Worm (Caenorhabditis elegans) whole organism, young adult: ENCODE measurements around the gene mpz-3.
A peak's percentile ranks its signal among the peaks of the same experiment; 100 is the strongest.

ENCODE experiments used
- B0035.1 ChIP-seq: sonication (generic microtip); optimal IDR thresholded peaks from 2 replicates; lab custom pipeline; 2016; ENCODE audit warnings: missing genetic modification characterization, mild to moderate bottlenecking, missing compliant biosample characterization, missing genotype, missing genetic modification reagents
- B0261.1 ChIP-seq: sonication (generic microtip); optimal IDR thresholded peaks from 2 replicates; lab custom pipeline; 2016; ENCODE audit warnings: mild to moderate bottlenecking, missing genetic modification characterization, moderate library complexity, missing compliant biosample characterization
- C06A6.2 ChIP-seq: fragments of 200-800 bp; sonication (Bioruptor generic); conservative IDR thresholded peaks from 2 replicates; pipeline ENCODE4 v1.3.6; 2022; ENCODE audit warnings: missing genetic modification characterization, missing compliant biosample characterization
- F10E7.11 ChIP-seq: sonication (generic microtip); optimal IDR thresholded peaks from 2 replicates; lab custom pipeline; 2017; ENCODE audit warnings: mild to moderate bottlenecking, missing genetic modification characterization, moderate library complexity, missing compliant biosample characterization
- F37B4.10 ChIP-seq: fragments of 200-800 bp; sonication (Bioruptor generic); IDR thresholded peaks from 2 replicates; pipeline ENCODE4 v1.3.6; 2022; ENCODE audit warnings: missing genetic modification characterization, missing compliant biosample characterization
- F52B5.7 ChIP-seq: sonication (generic microtip); optimal IDR thresholded peaks from 2 replicates; lab custom pipeline; 2016; ENCODE audit warnings: mild to moderate bottlenecking, missing genetic modification characterization, missing compliant biosample characterization
- F55B11.4 ChIP-seq: sonication (generic microtip); optimal IDR thresholded peaks from 2 replicates; lab custom pipeline; 2016; ENCODE audit warnings: missing compliant biosample characterization, missing genetic modification characterization, borderline replicate concordance; ENCODE audit not compliant: insufficient read depth
- Y53G8AR.9 ChIP-seq: fragments of 200-800 bp; sonication (Bioruptor generic); conservative IDR thresholded peaks from 2 replicates; pipeline ENCODE4 v1.3.6; 2022; ENCODE audit warnings: missing genetic modification reagents, missing genetic modification characterization, missing compliant biosample characterization
- Y79H2A.3 ChIP-seq: fragments of 200-800 bp; sonication (Bioruptor generic); conservative IDR thresholded peaks from 2 replicates; pipeline ENCODE4 v1.3.6; 2022; ENCODE audit warnings: missing genetic modification reagents, missing genetic modification characterization, missing compliant biosample characterization
- Y95B8A.8 ChIP-seq: fragments of 200-800 bp; sonication (Bioruptor generic); IDR thresholded peaks from 2 replicates; pipeline ENCODE4 v1.3.6; 2022; ENCODE audit warnings: missing genetic modification reagents, missing genetic modification characterization, missing compliant biosample characterization
- ZK185.1 ChIP-seq: sonication (generic microtip); optimal IDR thresholded peaks from 2 replicates; lab custom pipeline; 2016; ENCODE audit warnings: mild to moderate bottlenecking, missing genetic modification characterization, missing compliant biosample characterization; ENCODE audit not compliant: poor library complexity, severe bottlenecking
- ama-1 ChIP-seq, 3 experiments: fragments of 150-350 bp in 1 of 3; sonication (generic microtip) in 2 of 3; optimal IDR thresholded peaks; 2 replicates each; lab custom pipeline; 2014 to 2018; ENCODE audit warnings: missing biosample characterization in 2 of 3, missing genetic modification characterization in 2 of 3, missing genetic modification reagents in 2 of 3
- aptf-3 ChIP-seq: fragments of 200-800 bp; sonication (Bioruptor generic); IDR thresholded peaks from 2 replicates; pipeline ENCODE4 v1.3.6; 2022; ENCODE audit warnings: missing genetic modification characterization, missing compliant biosample characterization
- atf-7 ChIP-seq: sonication (generic microtip); optimal IDR thresholded peaks from 2 replicates; lab custom pipeline; 2017; ENCODE audit warnings: mild to moderate bottlenecking, missing genetic modification characterization, missing compliant biosample characterization
- athp-1 ChIP-seq: sonication (generic microtip); optimal IDR thresholded peaks from 2 replicates; lab custom pipeline; 2017; ENCODE audit warnings: mild to moderate bottlenecking, missing genetic modification characterization, missing compliant biosample characterization
- attf-3 ChIP-seq: fragments of 200-800 bp; sonication (Bioruptor generic); conservative IDR thresholded peaks from 2 replicates; pipeline ENCODE4 v1.3.6; 2022; ENCODE audit warnings: missing genetic modification reagents, missing genetic modification characterization, missing compliant biosample characterization
- attf-5 ChIP-seq: fragments of 200-800 bp; sonication (Bioruptor generic); optimal IDR thresholded peaks from 2 replicates; lab custom pipeline; 2018; ENCODE audit warnings: mild to moderate bottlenecking, missing genetic modification characterization, missing compliant biosample characterization
- bed-1 ChIP-seq: fragments of 200-800 bp; sonication (Bioruptor generic); IDR thresholded peaks from 2 replicates; pipeline ENCODE4 v1.3.6; 2022; ENCODE audit warnings: missing genetic modification reagents, missing genetic modification characterization, missing compliant biosample characterization
- cebp-1 ChIP-seq, 2 experiments: fragments of 200-800 bp in 1 of 2; sonication (Bioruptor generic) in 1 of 2; sonication (generic microtip) in 1 of 2; IDR thresholded peaks in 1 of 2; optimal IDR thresholded peaks in 1 of 2; 2 replicates each; pipeline versions ENCODE4 v1.3.6 to Lab custom; 2017 to 2022; ENCODE audit warnings: missing compliant biosample characterization in 2 of 2, missing genetic modification characterization in 2 of 2, mild to moderate bottlenecking in 1 of 2, missing genetic modification reagents in 1 of 2, moderate library complexity in 1 of 2
- cebp-2 ChIP-seq: fragments of 200-800 bp; sonication (Bioruptor generic); IDR thresholded peaks from 2 replicates; pipeline ENCODE4 v1.3.6; 2022; ENCODE audit warnings: missing genetic modification characterization, missing compliant biosample characterization
- ceh-58 ChIP-seq: fragments of 200-800 bp; sonication (Bioruptor generic); IDR thresholded peaks from 2 replicates; pipeline ENCODE4 v1.3.6; 2022; ENCODE audit warnings: missing genetic modification characterization, missing compliant biosample characterization
- die-1 ChIP-seq: sonication (generic microtip); optimal IDR thresholded peaks from 2 replicates; lab custom pipeline; 2016; ENCODE audit warnings: missing genotype, mild to moderate bottlenecking, missing genetic modification characterization, missing compliant biosample characterization
- dpff-1 ChIP-seq: sonication (generic microtip); optimal IDR thresholded peaks from 2 replicates; lab custom pipeline; 2017; ENCODE audit warnings: mild to moderate bottlenecking, missing genetic modification characterization, missing compliant biosample characterization
- efl-1 ChIP-seq: fragments of 150-350 bp; optimal IDR thresholded peaks from 2 replicates; lab custom pipeline; 2014; ENCODE audit warnings: missing biosample characterization, missing genetic modification reagents, missing genetic modification characterization
- egl-18 ChIP-seq: fragments of 200-800 bp; sonication (Bioruptor generic); IDR thresholded peaks from 2 replicates; pipeline ENCODE4 v1.3.6; 2022; ENCODE audit warnings: missing genetic modification reagents, missing genetic modification characterization, missing compliant biosample characterization
- egrh-3 ChIP-seq: fragments of 200-800 bp; sonication (Bioruptor generic); IDR thresholded peaks from 2 replicates; pipeline ENCODE4 v1.3.6; 2022; ENCODE audit warnings: missing genetic modification reagents, missing genetic modification characterization, missing compliant biosample characterization
- ekl-4 ChIP-seq: fragments of 200-800 bp; sonication (Bioruptor generic); IDR thresholded peaks from 2 replicates; pipeline ENCODE4 v1.3.6; 2022; ENCODE audit warnings: missing genetic modification reagents, missing genetic modification characterization, missing compliant biosample characterization
- fkh-3 ChIP-seq: sonication (generic microtip); optimal IDR thresholded peaks from 2 replicates; lab custom pipeline; 2016; ENCODE audit warnings: mild to moderate bottlenecking, missing genetic modification characterization, missing compliant biosample characterization
- hmg-20 ChIP-seq: fragments of 200-800 bp; sonication (Bioruptor generic); IDR thresholded peaks from 2 replicates; pipeline ENCODE4 v1.3.6; 2022; ENCODE audit warnings: missing genetic modification reagents, missing genetic modification characterization, missing compliant biosample characterization
- let-526 ChIP-seq: fragments of 200-800 bp; sonication (Bioruptor generic); IDR thresholded peaks from 2 replicates; pipeline ENCODE4 v1.3.6; 2022; ENCODE audit warnings: missing genetic modification reagents, missing genetic modification characterization, missing compliant biosample characterization
- let-607 ChIP-seq, 2 experiments: fragments of 200-800 bp in 1 of 2; sonication (Bioruptor generic) in 1 of 2; sonication (generic microtip) in 1 of 2; optimal IDR thresholded peaks; 2 replicates each; lab custom pipeline; 2016 to 2018; ENCODE audit warnings: mild to moderate bottlenecking in 2 of 2, missing compliant biosample characterization in 2 of 2, missing genetic modification characterization in 2 of 2, moderate library complexity in 2 of 2, missing genotype in 1 of 2
- lin-26 ChIP-seq: fragments of 200-800 bp; sonication (Bioruptor generic); IDR thresholded peaks from 2 replicates; pipeline ENCODE4 v1.3.6; 2022; ENCODE audit warnings: missing genetic modification reagents, missing genetic modification characterization, missing compliant biosample characterization
- lin-35 ChIP-seq, 3 experiments: fragments of 150-350 bp in 2 of 3; sonication (generic microtip) in 1 of 3; optimal IDR thresholded peaks; 2 replicates each; lab custom pipeline; 2014 to 2018; ENCODE audit warnings: missing biosample characterization in 3 of 3, missing genetic modification characterization in 3 of 3, missing genetic modification reagents in 3 of 3
- lsl-1 ChIP-seq: fragments of 200-800 bp; sonication (Bioruptor generic); optimal IDR thresholded peaks from 2 replicates; lab custom pipeline; 2018; ENCODE audit warnings: mild to moderate bottlenecking, missing genetic modification characterization, moderate library complexity, missing compliant biosample characterization
- madf-8 ChIP-seq: fragments of 200-800 bp; sonication (Bioruptor generic); conservative IDR thresholded peaks from 2 replicates; pipeline ENCODE4 v1.3.6; 2022; ENCODE audit warnings: missing genetic modification reagents, missing genetic modification characterization, missing compliant biosample characterization
- nhr-80 ChIP-seq: sonication (generic microtip); optimal IDR thresholded peaks from 2 replicates; lab custom pipeline; 2016; ENCODE audit warnings: missing genetic modification characterization, missing compliant biosample characterization
- nhr-90 ChIP-seq: sonication (generic microtip); optimal IDR thresholded peaks from 2 replicates; lab custom pipeline; 2016; ENCODE audit warnings: missing genotype, mild to moderate bottlenecking, missing genetic modification characterization, missing compliant biosample characterization
- pbrm-1 ChIP-seq: fragments of 200-800 bp; sonication (Bioruptor generic); IDR thresholded peaks from 2 replicates; pipeline ENCODE4 v1.3.6; 2022; ENCODE audit warnings: missing genetic modification reagents, missing genetic modification characterization, missing compliant biosample characterization
- rcor-1 ChIP-seq: fragments of 200-800 bp; sonication (Bioruptor generic); IDR thresholded peaks from 2 replicates; pipeline ENCODE4 v1.3.6; 2022; ENCODE audit warnings: missing genetic modification reagents, missing genetic modification characterization, missing compliant biosample characterization
- sdz-38 ChIP-seq: sonication (generic microtip); optimal IDR thresholded peaks from 2 replicates; lab custom pipeline; 2016; ENCODE audit warnings: missing genotype, missing genetic modification characterization, missing compliant biosample characterization
- snpc-1.1 ChIP-seq: sonication (generic microtip); optimal IDR thresholded peaks from 2 replicates; lab custom pipeline; 2017; ENCODE audit warnings: missing genetic modification characterization, mild to moderate bottlenecking, missing compliant biosample characterization, antibody characterized with exemption, moderate library complexity, missing genotype, missing genetic modification reagents; ENCODE audit not compliant: insufficient read depth
- snpc-3.4 ChIP-seq: sonication (generic microtip); optimal IDR thresholded peaks from 2 replicates; lab custom pipeline; 2017; ENCODE audit warnings: missing genetic modification characterization, mild to moderate bottlenecking, missing compliant biosample characterization, antibody characterized with exemption, moderate library complexity, missing genotype, missing genetic modification reagents
- tbp1 ChIP-seq: fragments of 200-800 bp; sonication (Bioruptor generic); optimal IDR thresholded peaks from 2 replicates; lab custom pipeline; 2018; ENCODE audit warnings: mild to moderate bottlenecking, missing genetic modification characterization, missing compliant biosample characterization
- tbx-9 ChIP-seq: sonication (generic microtip); optimal IDR thresholded peaks from 2 replicates; lab custom pipeline; 2016; ENCODE audit warnings: borderline replicate concordance, missing genetic modification characterization, inconsistent platforms, missing compliant biosample characterization
- zfh-2 ChIP-seq: fragments of 200-800 bp; sonication (Bioruptor generic); conservative IDR thresholded peaks from 2 replicates; pipeline ENCODE4 v1.3.6; 2022; ENCODE audit warnings: missing genetic modification reagents, missing genetic modification characterization, missing compliant biosample characterization
- ztf-28 ChIP-seq: fragments of 200-800 bp; sonication (Bioruptor generic); IDR thresholded peaks from 2 replicates; pipeline ENCODE4 v1.3.6; 2022; ENCODE audit warnings: missing genetic modification reagents, missing genetic modification characterization, missing compliant biosample characterization

mpz-3 gene

DNA sequence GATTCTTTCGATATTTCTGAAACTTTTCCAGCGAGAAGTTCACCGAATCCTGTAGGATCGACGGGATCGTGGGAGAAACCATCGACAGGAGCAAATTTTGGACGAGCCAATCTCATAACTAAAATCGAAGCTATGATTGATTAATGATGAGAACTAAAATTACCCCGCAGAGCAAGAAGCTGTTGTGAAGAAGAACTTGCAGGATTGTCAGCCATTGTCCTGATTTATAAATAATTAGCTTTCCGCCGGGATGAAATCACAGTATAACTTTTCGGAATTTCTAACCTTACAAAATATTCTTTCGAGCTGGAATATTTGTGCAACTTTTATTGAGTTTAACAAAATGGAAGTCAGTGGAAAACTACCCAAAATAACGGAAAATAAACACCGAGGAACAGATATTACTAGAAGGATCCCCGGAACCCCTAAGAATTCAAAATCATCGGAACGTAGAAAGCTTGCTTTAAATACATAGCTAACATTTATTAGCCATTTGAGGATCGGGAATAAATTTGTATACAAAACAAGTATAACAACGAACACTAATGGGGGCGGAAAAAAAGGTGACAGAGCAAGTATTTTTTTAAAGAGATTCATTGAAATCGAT is 22.2 kb upstream of the mpz-3 start, which contains the start of gene C56C10.7 (continued):
- TF ChIP-seq aptf-3: peak; percentile 60; the same call in 1 of the 2 replicates
- TF ChIP-seq lsl-1 (GFP tag; lab: Kevin White, UChicago): peak; percentile 17
- peak; percentile 39; the same call in 1 of the 2 replicates for TF ChIP-seq madf-8 (GFP tag; lab: Robert Waterston, UW)
- no peak for TF ChIP-seq Y79H2A.3
- TF ChIP-seq attf-5 (GFP tag; lab: Kevin White, UChicago): no peak
- TF ChIP-seq F10E7.11: peak; percentile 53
- TF ChIP-seq egl-18 (GFP tag; lab: Robert Waterston, UW): no peak
- 0 out of 2 replicates have a peak, but pooled peaks have one; percentile 23 for TF ChIP-seq hmg-20 (GFP tag; lab: Robert Waterston, UW)
- TF ChIP-seq cebp-1 (GFP tag; IDR thresholded peaks at IDR 0.05; lab: Robert Waterston, UW): no peak
- TF ChIP-seq cebp-1 (tag; optimal IDR thresholded peaks at IDR 0.05; lab: Kevin White, UChicago): peak; percentile 54
- no peak for TF ChIP-seq fkh-3
- no peak for TF ChIP-seq sdz-38 (tag; lab: Kevin White, UChicago)
- peak; percentile 36 for TF ChIP-seq F52B5.7 (tag; lab: Kevin White, UChicago)
- peak; percentile 29 for TF ChIP-seq B0035.1 (tag; lab: Kevin White, UChicago)
- no peak for TF ChIP-seq F37B4.10 (GFP tag; lab: Robert Waterston, UW)
- TF ChIP-seq snpc-1.1 (tag; lab: Kevin White, UChicago): peak; percentile 32
- no peak for TF ChIP-seq tbx-9 (tag; lab: Kevin White, UChicago)
- TF ChIP-seq let-526 (GFP tag; lab: Robert Waterston, UW): no peak
- TF ChIP-seq nhr-80 (tag; lab: Kevin White, UChicago): no peak
- TF ChIP-seq rcor-1: peak; percentile 68
- no peak for TF ChIP-seq egrh-3 (GFP tag; lab: Robert Waterston, UW)
- TF ChIP-seq zfh-2 (GFP tag; lab: Robert Waterston, UW): no peak
- no peak for TF ChIP-seq Y95B8A.8
- TF ChIP-seq bed-1 (GFP tag; lab: Robert Waterston, UW): peak; percentile 68; the same call in 1 of the 2 replicates
- TF ChIP-seq let-607 (tag; optimal IDR thresholded peaks at IDR 0.05; lab: Kevin White, UChicago): peak in 1 of 2 experiments; percentile 35
- TF ChIP-seq lin-35 (GFP tag; optimal IDR thresholded peaks at IDR 0.05; lab: Kevin White, UChicago): no peak
- TF ChIP-seq lin-26 (GFP tag; lab: Robert Waterston, UW): peak; percentile 83
- peak; percentile 76; the same call in 1 of the 2 replicates for TF ChIP-seq ceh-58 (GFP tag; lab: Robert Waterston, UW)
- TF ChIP-seq dpff-1 (tag; lab: Kevin White, UChicago): peak; percentile 34
- no peak for TF ChIP-seq attf-3
- no peak for TF ChIP-seq nhr-90 (tag; lab: Kevin White, UChicago)
- TF ChIP-seq ztf-28 (GFP tag; lab: Robert Waterston, UW): no peak
- TF ChIP-seq ZK185.1 (tag; lab: Kevin White, UChicago): no peak
- peak; percentile 72; the same call in 1 of the 2 replicates for TF ChIP-seq pbrm-1 (GFP tag; lab: Robert Waterston, UW)
- peak; percentile 93 for TF ChIP-seq ekl-4
- TF ChIP-seq C06A6.2 (GFP tag; lab: Robert Waterston, UW): no peak
- TF ChIP-seq tbp1 (GFP tag; lab: Kevin White, UChicago): peak; percentile 63
- TF ChIP-seq ama-1 (optimal IDR thresholded peaks at IDR 0.05; lab: Kevin White, UChicago): no peak
- TF ChIP-seq ama-1 (GFP tag; optimal IDR thresholded peaks at IDR 0.05; lab: Kevin White, UChicago): peak in 1 of 2 experiments; percentile 62
- TF ChIP-seq atf-7: peak; percentile 55
- peak; percentile 38 for TF ChIP-seq die-1
- TF ChIP-seq efl-1: no peak
- TF ChIP-seq athp-1 (tag; lab: Kevin White, UChicago): peak; percentile 76
- peak; percentile 78; the same call in 1 of the 2 replicates for TF ChIP-seq cebp-2 (GFP tag; lab: Robert Waterston, UW)
- peak; percentile 8 for TF ChIP-seq B0261.1
- TF ChIP-seq F55B11.4 (tag; lab: Kevin White, UChicago): no peak
- peak; percentile 90 for TF ChIP-seq Y53G8AR.9 (GFP tag; lab: Robert Waterston, UW)
- peak; percentile 76 for TF ChIP-seq snpc-3.4 (tag; lab: Kevin White, UChicago)
